Fruit fly (Drosophila melanogaster) whole organism, larva: ENCODE data around the gene Prosbeta4.

Experiments
- noc ChIP-seq: fragments of 200-800 bp; sonication (Bioruptor generic); optimal IDR thresholded peaks from 3 replicates; lab custom pipeline; 2019; ENCODE audit warnings: missing biosample characterization, mild to moderate bottlenecking, missing genetic modification characterization, moderate library complexity

The Prosbeta4 gene

DNA sequence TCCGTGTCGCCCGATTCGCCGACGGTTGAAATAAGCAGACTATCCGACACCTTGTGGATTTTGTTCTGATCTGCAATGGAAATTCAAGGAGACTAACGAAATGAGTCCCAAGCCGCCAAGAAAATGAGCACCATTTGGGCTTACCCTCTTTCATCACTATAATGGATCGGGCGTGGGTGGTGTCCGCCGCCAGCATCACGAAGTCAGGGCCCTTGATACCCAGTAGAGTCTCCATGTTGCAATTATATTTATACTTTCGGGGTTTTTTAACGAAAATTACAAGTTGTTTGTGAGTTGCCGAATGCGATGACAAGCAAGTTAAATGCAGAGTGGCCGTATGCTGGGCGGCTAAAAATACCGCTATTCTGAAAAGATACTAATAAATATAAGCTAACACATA lies at the start of gene Prosbeta4:
TSS of gene Prosbeta4 (minus strand) at position 335 of the 400 bp plus-strand sequence.
- no peak for TF ChIP-seq noc (tag; lab: Kevin White, UChicago)

DNA sequence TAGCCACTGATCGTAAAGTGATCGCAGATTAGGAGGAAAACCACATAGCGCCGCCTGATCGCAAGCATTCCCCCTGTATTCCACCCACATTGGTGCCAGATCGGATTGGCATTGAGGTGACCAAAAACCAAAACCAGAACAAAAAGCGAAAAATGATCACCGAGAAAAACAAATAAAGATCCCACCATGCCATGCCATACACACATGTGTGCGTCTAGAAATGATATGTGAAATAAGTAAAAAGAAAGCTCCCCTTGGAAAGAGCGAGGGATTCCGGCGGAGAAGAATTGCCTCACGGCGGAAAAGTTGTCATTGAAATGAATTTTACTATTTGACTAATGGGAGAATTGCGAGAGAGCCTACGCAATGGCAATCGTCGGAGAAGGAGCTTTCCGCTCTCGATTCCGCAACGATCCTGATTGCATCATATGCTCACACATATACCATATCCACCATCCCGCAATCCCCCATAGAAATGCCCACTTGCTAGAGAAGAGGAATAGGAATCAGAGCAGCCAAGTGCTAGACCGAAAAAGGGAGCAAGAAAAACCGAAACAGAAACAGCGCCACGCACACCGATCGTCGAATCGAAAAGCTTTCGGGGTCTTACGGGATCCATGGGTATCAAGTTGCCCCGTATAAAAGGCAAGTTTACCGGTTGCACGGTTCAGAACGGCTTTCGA lies 34.3 kb upstream of the Prosbeta4 start, which contains the start of gene Mhc:
TSS of gene Mhc (plus strand) at position 497 of the 683 bp plus-strand sequence.
- TF ChIP-seq noc (tag; lab: Kevin White, UChicago), result no peak

DNA sequence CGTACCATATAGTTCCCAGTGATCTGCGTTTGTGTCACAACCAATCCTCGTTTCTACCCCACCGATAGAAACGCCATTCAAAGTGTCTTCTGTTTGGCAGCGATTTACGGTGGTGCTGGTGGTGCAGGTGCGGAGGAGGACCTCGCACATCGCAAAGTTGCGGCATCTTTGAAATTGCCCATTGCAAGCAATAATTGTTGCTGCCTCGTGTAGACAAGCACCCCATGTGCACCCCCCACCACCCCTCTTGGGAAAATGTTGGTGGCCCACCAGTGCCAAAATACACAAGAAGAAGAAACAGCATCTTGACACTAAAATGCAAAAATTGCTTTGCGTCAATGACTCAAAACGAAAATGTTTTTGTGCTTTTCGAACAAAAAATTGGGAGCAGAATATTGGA lies 32.5 kb upstream of the Prosbeta4 start:
- no peak for TF ChIP-seq noc (tag; lab: Kevin White, UChicago)

DNA sequence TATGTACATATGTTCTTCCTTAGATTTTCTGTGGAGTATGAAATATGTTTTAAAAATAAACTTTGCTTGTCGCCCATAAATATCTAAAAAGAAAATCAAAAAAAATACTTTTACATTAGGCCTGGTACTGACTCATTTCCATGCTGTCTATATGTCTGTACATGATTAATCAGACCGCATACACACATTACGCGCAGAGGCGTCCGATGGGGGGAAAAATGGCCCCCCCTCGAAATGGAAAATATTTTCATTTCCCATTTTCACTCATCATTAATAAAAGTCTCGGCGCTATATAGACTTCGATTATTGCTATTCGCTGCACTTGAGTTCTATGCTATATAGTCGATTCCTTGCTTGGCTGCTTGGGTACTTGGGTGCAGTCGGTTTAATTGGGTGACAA lies 30.0 kb upstream of the Prosbeta4 start:
- no peak for TF ChIP-seq noc (tag; lab: Kevin White, UChicago)

DNA sequence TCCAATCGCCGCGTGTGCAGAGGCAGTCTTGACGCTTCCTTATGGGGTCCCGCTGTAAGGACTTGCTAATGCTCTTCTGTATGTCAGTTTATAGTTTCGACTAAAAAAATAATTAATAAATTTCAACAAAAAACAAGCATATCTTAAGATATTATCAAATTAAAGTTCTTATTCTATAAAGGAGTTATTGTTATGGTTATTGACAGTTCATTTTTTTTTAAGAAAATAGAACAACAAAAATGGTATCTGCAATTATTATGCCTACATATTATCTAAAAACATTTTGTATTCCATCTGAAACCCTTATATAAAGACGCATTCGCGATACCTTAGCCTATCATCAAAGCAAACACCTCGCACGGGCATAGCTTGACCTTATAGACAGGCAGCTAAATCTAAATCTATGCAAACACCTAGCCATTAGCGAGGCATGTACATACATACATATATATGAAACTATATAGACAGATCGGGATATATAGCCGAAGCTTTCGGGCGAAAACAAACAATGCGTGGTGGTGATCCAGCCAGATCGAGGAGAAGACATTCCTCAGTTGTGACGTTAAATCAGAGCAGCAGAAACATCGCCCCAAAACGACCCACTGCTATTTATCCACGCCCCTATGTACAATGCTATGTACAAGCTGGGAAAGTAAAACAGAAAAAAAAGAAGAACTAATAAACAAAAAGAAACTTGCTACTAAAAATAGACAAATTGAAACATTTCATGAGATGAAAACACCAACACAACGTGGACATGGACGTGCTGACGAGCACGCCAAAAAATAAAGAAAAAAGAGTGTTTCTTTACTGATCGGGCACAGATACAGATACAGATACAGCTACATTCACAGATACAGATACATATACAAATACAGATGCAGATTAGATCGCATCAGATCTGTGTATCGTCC lies 28.8 kb upstream of the Prosbeta4 start, which contains the start of gene ppk17:
TSS of gene ppk17 (minus strand) at position 51 of the 914 bp plus-strand sequence.
- TF ChIP-seq noc (tag; lab: Kevin White, UChicago), result no peak

DNA sequence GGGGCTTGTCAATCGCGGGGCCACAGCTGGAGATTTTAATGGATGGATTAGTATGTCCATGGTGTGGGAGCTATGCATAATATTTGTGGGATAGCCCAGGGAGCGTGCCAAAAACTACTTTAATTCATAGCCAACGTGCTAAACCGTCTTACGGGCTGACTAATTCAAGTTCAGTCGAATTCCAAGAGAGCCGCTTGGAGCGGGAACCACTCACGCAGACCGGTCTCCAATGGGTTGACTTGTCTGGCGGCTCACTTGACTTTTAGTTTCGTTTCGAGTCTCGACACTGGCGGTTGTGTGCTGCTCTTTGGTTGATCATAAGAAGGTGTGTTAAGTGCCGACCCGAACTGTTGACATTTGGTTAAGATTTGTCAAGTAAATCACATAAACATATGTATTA lies 22.1 kb upstream of the Prosbeta4 start, which contains the start of gene yellow-b:
TSS of gene yellow-b (plus strand) at position 263 of the 400 bp plus-strand sequence.
- no peak for TF ChIP-seq noc (tag; lab: Kevin White, UChicago)

DNA sequence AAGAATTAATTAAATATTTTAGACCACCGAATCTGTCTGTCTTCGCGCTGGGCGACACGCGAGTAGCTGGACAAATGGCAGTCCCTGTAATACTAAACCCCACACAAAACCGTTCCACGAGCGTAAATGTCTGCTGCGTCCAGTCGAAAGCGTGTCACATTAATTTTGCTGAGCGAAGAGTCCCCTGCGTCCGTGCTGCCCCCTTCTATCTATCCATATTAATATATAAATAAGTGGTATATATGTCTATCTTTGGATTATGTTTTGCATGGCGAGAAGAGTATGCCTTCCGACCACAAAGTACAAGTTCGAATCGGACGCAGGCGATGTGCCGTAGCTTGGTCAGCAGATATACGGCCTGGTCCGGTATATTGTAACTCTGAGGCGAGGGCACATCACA lies 20.4 kb upstream of the Prosbeta4 start:
- TF ChIP-seq noc (tag; lab: Kevin White, UChicago), result no peak

DNA sequence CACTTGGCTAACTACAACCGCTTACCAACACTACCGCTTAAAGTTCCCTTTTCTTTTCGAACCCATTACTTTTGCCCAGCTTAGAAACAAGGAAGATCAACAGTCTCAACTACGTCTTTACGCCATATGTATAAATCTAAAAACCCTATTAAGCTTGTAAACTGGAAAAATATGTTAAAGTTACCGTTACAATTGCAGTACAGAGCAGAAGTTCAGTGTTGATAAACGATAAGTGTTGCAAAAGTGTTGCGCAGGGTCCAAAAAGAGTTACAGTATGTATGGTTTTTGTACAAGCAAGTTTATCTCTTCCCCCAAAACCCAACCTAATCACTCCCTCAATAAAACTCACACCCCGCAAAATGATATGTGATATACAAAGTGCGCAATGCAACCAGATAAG lies 15.2 kb upstream of the Prosbeta4 start:
- no peak for TF ChIP-seq noc (tag; lab: Kevin White, UChicago)

DNA sequence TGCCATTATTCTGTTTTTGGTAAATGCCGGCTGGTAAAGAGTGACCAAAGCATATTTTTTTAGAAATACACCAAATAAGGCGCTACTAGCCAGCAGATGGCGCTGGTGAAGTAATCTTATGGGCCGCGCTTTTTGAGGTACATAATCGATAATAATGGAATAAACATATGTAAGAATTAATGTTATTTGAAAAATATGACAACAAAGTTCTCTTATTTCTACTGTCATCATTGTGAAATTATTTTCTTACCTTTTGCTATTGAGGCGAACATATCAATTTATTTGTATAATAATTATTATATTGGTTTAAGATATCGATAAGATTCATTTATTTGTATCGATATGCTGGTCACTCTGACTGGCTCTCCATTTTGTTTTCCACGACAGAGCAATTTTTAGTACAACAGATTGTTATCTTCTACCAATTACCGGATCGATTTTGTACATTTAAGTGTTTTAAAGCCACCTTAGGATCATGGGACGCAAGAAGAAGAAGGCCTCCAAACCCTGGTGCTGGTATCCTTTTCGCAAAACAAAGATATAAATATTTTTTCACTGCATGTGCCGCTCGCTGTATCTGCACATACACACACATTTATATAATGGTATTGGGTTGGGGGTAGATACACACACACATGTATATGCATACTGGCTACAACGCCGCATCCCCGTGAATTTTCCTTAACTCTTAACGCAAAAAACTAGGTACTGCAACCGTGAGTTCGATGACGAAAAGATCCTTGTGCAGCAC lies 11.3 kb upstream of the Prosbeta4 start, which contains the start of the genes LSm7 and BuGZ:
TSS of gene LSm7 (minus strand) at position 46 of the 751 bp plus-strand sequence.
TSS of gene BuGZ (plus strand) at position 351 of the 751 bp plus-strand sequence.
- no peak for TF ChIP-seq noc (tag; lab: Kevin White, UChicago)

DNA sequence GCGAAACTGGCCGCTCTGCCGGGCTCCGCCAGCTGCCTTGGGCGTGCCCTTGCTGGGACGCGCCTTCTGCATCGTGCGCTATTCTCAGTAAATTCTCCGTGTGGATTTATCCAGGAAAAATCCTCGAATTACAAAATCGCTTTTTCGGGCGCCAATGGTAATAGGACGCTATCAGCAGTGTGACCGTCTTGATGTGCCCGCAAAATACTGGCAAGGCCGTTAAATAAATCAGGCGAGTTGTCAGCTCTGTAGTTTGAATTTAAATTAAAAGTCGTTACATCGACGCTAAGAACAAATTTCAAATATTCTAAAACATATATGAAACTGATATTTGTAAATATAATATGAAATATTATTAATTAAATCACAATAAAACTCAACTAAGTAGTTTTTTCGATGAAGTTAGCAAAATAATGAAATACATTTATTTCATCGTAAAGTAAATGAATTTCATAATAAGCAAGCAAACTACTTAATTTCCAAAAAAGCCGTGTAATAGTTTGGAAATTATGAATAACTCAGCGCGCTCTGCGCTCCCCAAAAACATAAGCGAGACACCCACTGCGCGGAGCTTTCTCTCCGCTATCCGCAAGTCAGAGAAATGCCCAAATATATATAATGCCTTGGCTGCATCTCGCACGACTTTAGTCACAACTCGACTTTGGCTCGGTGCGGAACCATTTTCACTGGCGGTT lies 6.4 kb upstream of the Prosbeta4 start, which contains the start of the genes glu and ChLD3:
TSS of gene glu (minus strand) at position 183 of the 695 bp plus-strand sequence.
TSS of gene ChLD3 (plus strand) at position 645 of the 695 bp plus-strand sequence.
- no peak for TF ChIP-seq noc (tag; lab: Kevin White, UChicago)

DNA sequence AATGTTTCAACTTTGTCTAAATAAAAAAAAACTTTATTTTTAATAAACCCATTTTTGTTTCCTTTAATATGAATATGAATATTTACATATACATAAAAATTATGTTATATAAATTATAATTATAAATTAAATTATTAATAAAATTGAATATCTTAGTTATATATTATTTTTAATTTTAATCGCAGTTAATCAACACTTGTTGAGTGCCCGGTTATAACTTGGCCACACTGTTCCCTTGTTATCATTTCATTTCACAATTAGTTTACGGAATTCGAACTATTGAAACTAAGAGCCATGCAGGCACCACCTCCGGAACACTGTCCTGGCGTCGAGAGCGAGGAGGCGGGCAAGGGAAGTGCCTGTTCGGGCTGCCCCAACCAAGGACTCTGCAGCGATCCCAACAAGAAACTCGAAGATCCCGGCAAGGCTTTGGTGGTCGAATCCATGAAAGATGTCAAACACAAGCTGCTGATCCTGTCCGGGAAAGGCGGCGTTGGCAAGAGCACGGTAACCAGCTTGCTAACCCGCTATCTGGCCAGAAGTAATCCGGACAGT lies 482 bp upstream of the Prosbeta4 start, which contains the start of gene Nubp1:
TSS of gene Nubp1 (plus strand) at position 213 of the 555 bp plus-strand sequence.
- no peak for TF ChIP-seq noc (tag; lab: Kevin White, UChicago)

DNA sequence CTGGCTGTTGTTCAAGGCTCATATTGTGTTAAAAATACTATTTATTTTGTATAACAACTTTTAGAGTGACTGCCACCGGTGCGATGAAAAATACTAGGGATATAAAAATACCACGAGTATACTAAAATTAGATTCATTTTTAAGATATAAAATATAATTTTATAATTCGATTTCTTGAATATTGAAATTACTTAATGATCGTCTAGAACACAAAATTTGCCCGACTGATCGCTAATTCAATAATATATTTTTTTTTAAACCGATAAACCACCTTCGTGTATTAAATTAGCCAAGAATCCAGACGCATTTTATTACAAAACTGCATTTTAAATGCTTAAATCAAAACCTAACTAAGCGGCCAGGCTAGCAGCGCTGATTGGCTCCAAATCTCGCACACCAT lies 994 bp downstream of the Prosbeta4 start, which contains the start of gene CG17996:
TSS of gene CG17996 (minus strand) at position 101 of the 400 bp plus-strand sequence.
- no peak for TF ChIP-seq noc (tag; lab: Kevin White, UChicago)

DNA sequence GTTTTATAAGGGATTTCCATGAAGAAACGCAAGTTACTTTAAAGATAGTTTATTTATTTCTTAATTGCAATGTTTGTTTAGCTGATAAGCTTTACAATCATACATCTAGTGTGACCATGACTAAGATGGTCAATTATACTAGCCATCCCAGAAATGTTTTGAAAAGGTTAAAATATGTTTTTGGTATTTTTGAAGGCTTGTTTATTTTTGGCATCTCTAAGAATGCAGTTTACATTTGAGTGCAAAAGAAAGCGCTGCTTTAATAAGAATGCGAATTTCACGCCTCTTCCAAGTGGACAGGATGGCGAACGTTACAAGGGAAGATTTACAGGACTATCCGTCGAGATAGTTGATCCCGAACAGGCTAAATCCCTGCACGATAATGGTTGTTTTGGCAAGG lies 2.4 kb downstream of the Prosbeta4 start, which contains the start of gene Tsen2:
TSS of gene Tsen2 (plus strand) at position 222 of the 400 bp plus-strand sequence.
- TF ChIP-seq noc (tag; lab: Kevin White, UChicago), result no peak

DNA sequence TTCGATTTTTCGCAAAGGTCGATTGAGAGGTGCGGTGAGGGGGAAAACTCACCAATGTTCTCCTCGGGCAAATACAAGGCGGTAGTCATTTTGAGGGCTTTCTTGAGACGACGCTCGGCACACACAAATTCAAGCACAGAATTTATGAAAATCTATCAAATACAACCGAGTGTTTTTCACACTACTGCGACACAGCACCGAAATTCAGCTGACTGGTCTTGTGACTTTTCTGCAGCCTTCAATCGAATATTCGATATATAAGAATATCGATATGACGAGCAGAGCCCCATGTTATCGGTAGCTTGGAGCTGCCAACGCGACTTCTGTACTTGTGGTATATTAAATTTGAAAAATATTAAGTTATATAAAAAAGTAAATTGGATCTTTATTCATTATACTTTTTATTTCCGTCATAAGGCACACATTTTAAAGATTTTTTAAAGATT lies 4.3 kb downstream of the Prosbeta4 start, which contains the start of gene VhaSFD:
TSS of gene VhaSFD (minus strand) at position 249 of the 446 bp plus-strand sequence.
- peak; percentile 53 for TF ChIP-seq noc (tag; lab: Kevin White, UChicago)
